5 fruit fly cellular contexts compared by ENCODE assay signal in the genomic region with DNA sequence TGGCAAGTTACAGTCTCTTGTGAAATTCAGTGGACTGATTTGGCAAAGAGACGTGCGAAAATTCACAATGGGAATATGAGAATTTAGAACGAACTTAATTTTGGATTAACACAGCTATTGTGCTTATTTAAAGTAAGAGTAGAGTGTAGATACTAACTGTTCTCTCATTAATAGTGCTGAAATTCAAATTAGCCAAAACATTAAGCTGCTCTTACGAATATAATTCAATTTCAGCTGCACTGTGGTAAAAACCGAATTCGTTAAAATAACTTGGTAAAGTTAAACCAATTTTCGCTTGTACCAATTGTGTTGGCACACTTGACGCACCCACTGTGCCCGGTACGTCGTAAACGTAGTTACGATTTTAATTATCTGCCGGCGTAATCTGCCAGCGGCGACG.
TF ChIP-seq lines count a peak whose summit lies in the region.

No protein-coding gene starts in this region.

- TF ChIP-seq CTCF in whole organism, embryonic (GFP tag; optimal IDR thresholded peaks at IDR 0.05; lab: Kevin White, UChicago) = no peak

TF ChIP-seq in whole organism, adult, 20 proteins besides CTCF, POLR2A, EP300 and RAD21 (continues in another document):
- peak; percentile 43 for TF ChIP-seq CG1620 (GFP tag; optimal IDR thresholded peaks at IDR 0.05; lab: Kevin White, UChicago)
- TF ChIP-seq tj (GFP tag; optimal IDR thresholded peaks at IDR 0.05; lab: Kevin White, UChicago) = peak; percentile 44
- peak; percentile 88 for TF ChIP-seq CG12768 (GFP tag; optimal IDR thresholded peaks at IDR 0.05; lab: Kevin White, UChicago)
- TF ChIP-seq ovo (GFP tag; optimal IDR thresholded peaks at IDR 0.05; lab: Kevin White, UChicago) = peak; percentile 19
- peak; percentile 68 for TF ChIP-seq Clk (GFP tag; optimal IDR thresholded peaks at IDR 0.05; lab: Kevin White, UChicago)
- peak; percentile 84 for TF ChIP-seq CG7045 (GFP tag; optimal IDR thresholded peaks at IDR 0.05; lab: Kevin White, UChicago)
- TF ChIP-seq cic (GFP tag; optimal IDR thresholded peaks at IDR 0.05; lab: Kevin White, UChicago) = peak; percentile 46
- peak; percentile 63 for TF ChIP-seq pad (GFP tag; optimal IDR thresholded peaks at IDR 0.05; lab: Kevin White, UChicago)
- peak; percentile 84 for TF ChIP-seq CG5204 (GFP tag; optimal IDR thresholded peaks at IDR 0.05; lab: Kevin White, UChicago)
- peak; percentile 76 for TF ChIP-seq CG7101 (tag; optimal IDR thresholded peaks at IDR 0.05; lab: Kevin White, UChicago)
- peak; percentile 77 for TF ChIP-seq toe (GFP tag; optimal IDR thresholded peaks at IDR 0.05; lab: Kevin White, UChicago)
- TF ChIP-seq cnc (optimal IDR thresholded peaks at IDR 0.05; lab: Kevin White, UChicago) = no peak
- TF ChIP-seq CG14711 (tag; optimal IDR thresholded peaks at IDR 0.05; lab: Kevin White, UChicago) = peak; percentile 64
- peak; percentile 76 for TF ChIP-seq Hr96 (GFP tag; optimal IDR thresholded peaks at IDR 0.05; lab: Kevin White, UChicago)
- peak; percentile 82 for TF ChIP-seq CG33017 (tag; optimal IDR thresholded peaks at IDR 0.05; lab: Kevin White, UChicago)
- TF ChIP-seq bab1 (GFP tag; optimal IDR thresholded peaks at IDR 0.05; lab: Kevin White, UChicago) = peak; percentile 96
- TF ChIP-seq kay (GFP tag; lab: Kevin White, UChicago; ENCODE audit: borderline replicate concordance) = peak; percentile 83

TF ChIP-seq in whole organism, embryonic, 481 proteins besides CTCF, POLR2A, EP300 and RAD21 (continues in another document):
- TF ChIP-seq Gsc (GFP tag; IDR thresholded peaks at IDR 0.05; lab: Robert Waterston, UW) = no peak
- peak; percentile 46 for TF ChIP-seq fu2 (GFP tag; optimal IDR thresholded peaks at IDR 0.05; lab: Kevin White, UChicago)
- peak; percentile 60 for TF ChIP-seq CHES-1-like (GFP tag; optimal IDR thresholded peaks at IDR 0.05; lab: Kevin White, UChicago)
- TF ChIP-seq CG11696 (GFP tag; IDR thresholded peaks at IDR 0.05; lab: Robert Waterston, UW) = no peak
- no peak for TF ChIP-seq bab2 (GFP tag; optimal IDR thresholded peaks at IDR 0.05; lab: Kevin White, UChicago)
- TF ChIP-seq her (GFP tag; optimal IDR thresholded peaks at IDR 0.05; lab: Kevin White, UChicago) = peak; percentile 42
- TF ChIP-seq tio (GFP tag; optimal IDR thresholded peaks at IDR 0.05; lab: Kevin White, UChicago) = peak; percentile 37
- TF ChIP-seq Doc3 (GFP tag; IDR thresholded peaks at IDR 0.05; lab: Robert Waterston, UW; ENCODE audit: partially characterized antibody) = no peak
- TF ChIP-seq Hmr (GFP tag; optimal IDR thresholded peaks at IDR 0.05; lab: Kevin White, UChicago) = peak; percentile 70
- peak; percentile 54 for TF ChIP-seq bcd (GFP tag; optimal IDR thresholded peaks at IDR 0.05; lab: Kevin White, UChicago)
- no peak for TF ChIP-seq Opbp (GFP tag; IDR thresholded peaks at IDR 0.05; lab: Robert Waterston, UW; ENCODE audit: partially characterized antibody)
- peak; percentile 67 for TF ChIP-seq CoRest (tag; optimal IDR thresholded peaks at IDR 0.05; lab: Kevin White, UChicago)
- TF ChIP-seq CG9876 (GFP tag; optimal IDR thresholded peaks at IDR 0.05; lab: Kevin White, UChicago) = no peak
- peak; percentile 34; the same call in 1 of the 3 replicates for TF ChIP-seq Dbx (GFP tag; IDR thresholded peaks at IDR 0.05; lab: Robert Waterston, UW)
- no peak for TF ChIP-seq Ssrp (tag; optimal IDR thresholded peaks at IDR 0.05; lab: Kevin White, UChicago)
- no peak for TF ChIP-seq CG10654 (GFP tag; optimal IDR thresholded peaks at IDR 0.05; lab: Kevin White, UChicago)
- TF ChIP-seq CG3838 (GFP tag; optimal IDR thresholded peaks at IDR 0.05; lab: Kevin White, UChicago) = no peak

TF ChIP-seq in whole organism, prepupa, 60 proteins besides CTCF, POLR2A, EP300 and RAD21 (continues in another document):
- peak; percentile 65 for TF ChIP-seq CG6163 (GFP tag; IDR thresholded peaks at IDR 0.05; lab: Robert Waterston, UW)
- TF ChIP-seq CG6854 (GFP tag; optimal IDR thresholded peaks at IDR 0.05; lab: Kevin White, UChicago) = no peak
- TF ChIP-seq Eip75B (GFP tag; optimal IDR thresholded peaks at IDR 0.05; lab: Kevin White, UChicago) = peak; percentile 68
- TF ChIP-seq pdm3 (GFP tag; optimal IDR thresholded peaks at IDR 0.05; lab: Kevin White, UChicago) = peak; percentile 76
- TF ChIP-seq esn (GFP tag; optimal IDR thresholded peaks at IDR 0.05; lab: Kevin White, UChicago) = peak; percentile 70
- peak; percentile 77 for TF ChIP-seq Hr4 (GFP tag; optimal IDR thresholded peaks at IDR 0.05; lab: Kevin White, UChicago)
- TF ChIP-seq Hr39 (GFP tag; optimal IDR thresholded peaks at IDR 0.05; lab: Kevin White, UChicago) = peak; percentile 69
- TF ChIP-seq net (GFP tag; optimal IDR thresholded peaks at IDR 0.05; lab: Kevin White, UChicago) = peak; percentile 79
- peak; percentile 69 for TF ChIP-seq CG3032 (tag; optimal IDR thresholded peaks at IDR 0.05; lab: Kevin White, UChicago)
- peak; percentile 61 for TF ChIP-seq CG4318 (GFP tag; optimal IDR thresholded peaks at IDR 0.05; lab: Kevin White, UChicago)
- peak; percentile 30 for TF ChIP-seq CG9139 (GFP tag; optimal IDR thresholded peaks at IDR 0.05; lab: Kevin White, UChicago)
- peak; percentile 72 for TF ChIP-seq Ets96B (tag; optimal IDR thresholded peaks at IDR 0.05; lab: Kevin White, UChicago)
- TF ChIP-seq CG15336 (GFP tag; IDR thresholded peaks at IDR 0.05; lab: Robert Waterston, UW) = peak; percentile 62
- peak; percentile 66 for TF ChIP-seq CG10631 (GFP tag; optimal IDR thresholded peaks at IDR 0.05; lab: Kevin White, UChicago)
- peak; percentile 59 for TF ChIP-seq CG8632 (GFP tag; optimal IDR thresholded peaks at IDR 0.05; lab: Kevin White, UChicago)
- TF ChIP-seq Ets21C (GFP tag; optimal IDR thresholded peaks at IDR 0.05; lab: Kevin White, UChicago) = peak; percentile 57
- TF ChIP-seq svp (GFP tag; lab: Kevin White, UChicago) = peak; percentile 80
- TF ChIP-seq fd59A (GFP tag; optimal IDR thresholded peaks at IDR 0.05; lab: Kevin White, UChicago) = peak; percentile 72
- peak; percentile 68 for TF ChIP-seq CG6792 (GFP tag; optimal IDR thresholded peaks at IDR 0.05; lab: Kevin White, UChicago)

TF ChIP-seq in whole organism, pupa, 21 proteins besides CTCF, POLR2A, EP300 and RAD21 (continues in another document):
- peak; percentile 71 for TF ChIP-seq CG15710 (tag; optimal IDR thresholded peaks at IDR 0.05; lab: Kevin White, UChicago)
- TF ChIP-seq CG12605 (GFP tag; IDR thresholded peaks at IDR 0.05; lab: Robert Waterston, UW) = no peak
- peak; percentile 75 for TF ChIP-seq CG8159 (tag; optimal IDR thresholded peaks at IDR 0.05; lab: Kevin White, UChicago)
- peak; percentile 56 for TF ChIP-seq Pif1A (GFP tag; optimal IDR thresholded peaks at IDR 0.05; lab: Kevin White, UChicago)
- TF ChIP-seq D1 (tag; optimal IDR thresholded peaks at IDR 0.05; lab: Kevin White, UChicago) = peak; percentile 16
- TF ChIP-seq rn (GFP tag; IDR thresholded peaks at IDR 0.05; lab: Robert Waterston, UW) = 0 out of 2 replicates have a peak, but pooled peaks have one; percentile 15
- peak; percentile 22 for TF ChIP-seq CG13204 (GFP tag; optimal IDR thresholded peaks at IDR 0.05; lab: Kevin White, UChicago)
- TF ChIP-seq fd96Ca (GFP tag; IDR thresholded peaks at IDR 0.05; lab: Robert Waterston, UW) = peak; percentile 42; the same call in 1 of the 3 replicates
- peak; percentile 45 for TF ChIP-seq Ets98B (GFP tag; IDR thresholded peaks at IDR 0.05; lab: Robert Waterston, UW)
- peak; percentile 42 for TF ChIP-seq gl (tag; optimal IDR thresholded peaks at IDR 0.05; lab: Kevin White, UChicago)
- TF ChIP-seq CG9948 (tag; optimal IDR thresholded peaks at IDR 0.05; lab: Kevin White, UChicago) = peak; percentile 71
- TF ChIP-seq CG4496 (GFP tag; IDR thresholded peaks at IDR 0.05; lab: Robert Waterston, UW) = peak; percentile 67
- no peak for TF ChIP-seq CG10348 (GFP tag; IDR thresholded peaks at IDR 0.05; lab: Robert Waterston, UW)
- peak; percentile 70 for TF ChIP-seq Pif1B (GFP tag; optimal IDR thresholded peaks at IDR 0.05; lab: Kevin White, UChicago)
- peak; percentile 53; the same call in 1 of the 2 replicates for TF ChIP-seq CG32121 (GFP tag; IDR thresholded peaks at IDR 0.05; lab: Robert Waterston, UW)
- TF ChIP-seq CG17806 (tag; optimal IDR thresholded peaks at IDR 0.05; lab: Kevin White, UChicago) = peak; percentile 68
- no peak for TF ChIP-seq EcR (GFP tag; optimal IDR thresholded peaks at IDR 0.05; lab: Kevin White, UChicago)
- TF ChIP-seq Snoo (tag; optimal IDR thresholded peaks at IDR 0.05; lab: Kevin White, UChicago) = peak; percentile 43
- TF ChIP-seq CG8301 (tag; optimal IDR thresholded peaks at IDR 0.05; lab: Kevin White, UChicago) = peak; percentile 70

TF ChIP-seq in whole organism, wandering third instar larva, 38 proteins besides CTCF, POLR2A, EP300 and RAD21 (continues in another document):
- TF ChIP-seq lola (GFP tag; optimal IDR thresholded peaks at IDR 0.05; lab: Kevin White, UChicago) = no peak
- peak; percentile 64 for TF ChIP-seq ey (GFP tag; optimal IDR thresholded peaks at IDR 0.05; lab: Kevin White, UChicago)
- TF ChIP-seq Rel (GFP tag; optimal IDR thresholded peaks at IDR 0.05; lab: Kevin White, UChicago) = no peak
- TF ChIP-seq Rel (tag; optimal IDR thresholded peaks at IDR 0.05; lab: Kevin White, UChicago) = no peak
- TF ChIP-seq sv (GFP tag; optimal IDR thresholded peaks at IDR 0.05; lab: Kevin White, UChicago) = peak; percentile 19
- TF ChIP-seq h (GFP tag; optimal IDR thresholded peaks at IDR 0.05; lab: Kevin White, UChicago) = peak; percentile 63
- TF ChIP-seq rgr (GFP tag; optimal IDR thresholded peaks at IDR 0.05; lab: Kevin White, UChicago) = peak; percentile 45
- TF ChIP-seq usp (GFP tag; optimal IDR thresholded peaks at IDR 0.05; lab: Kevin White, UChicago) = no peak
- no peak for TF ChIP-seq woc (GFP tag; optimal IDR thresholded peaks at IDR 0.05; lab: Kevin White, UChicago)
- TF ChIP-seq CrebA (GFP tag; optimal IDR thresholded peaks at IDR 0.05; lab: Kevin White, UChicago; ENCODE audit: borderline replicate concordance) = no peak
- TF ChIP-seq Hr78 (GFP tag; optimal IDR thresholded peaks at IDR 0.05; lab: Kevin White, UChicago) = no peak
- no peak for TF ChIP-seq Vsx2 (GFP tag; optimal IDR thresholded peaks at IDR 0.05; lab: Kevin White, UChicago; ENCODE audit: partially characterized antibody)
- peak; percentile 13 for TF ChIP-seq psq (GFP tag; optimal IDR thresholded peaks at IDR 0.05; lab: Kevin White, UChicago)
- no peak for TF ChIP-seq sage (GFP tag; optimal IDR thresholded peaks at IDR 0.05; lab: Kevin White, UChicago)
- TF ChIP-seq jim (GFP tag; optimal IDR thresholded peaks at IDR 0.05; lab: Kevin White, UChicago) = no peak
- peak; percentile 65 for TF ChIP-seq fru (GFP tag; optimal IDR thresholded peaks at IDR 0.05; lab: Kevin White, UChicago)
- TF ChIP-seq Sp1 (GFP tag; optimal IDR thresholded peaks at IDR 0.05; lab: Kevin White, UChicago) = peak; percentile 31
- TF ChIP-seq tai (GFP tag; optimal IDR thresholded peaks at IDR 0.05; lab: Kevin White, UChicago) = peak; percentile 6
- no peak for TF ChIP-seq pan (optimal IDR thresholded peaks at IDR 0.05; lab: Kevin White, UChicago)
- TF ChIP-seq Jra (GFP tag; optimal IDR thresholded peaks at IDR 0.05; lab: Kevin White, UChicago) = no peak
- TF ChIP-seq Hr83 (GFP tag; optimal IDR thresholded peaks at IDR 0.05; lab: Kevin White, UChicago; ENCODE audit: poor library complexity, severe bottlenecking) = no peak
- TF ChIP-seq Dfd (GFP tag; optimal IDR thresholded peaks at IDR 0.05; lab: Kevin White, UChicago) = no peak
